Fruit fly (Drosophila melanogaster): ENCODE data around the gene Sgs3.

Sgs3 gene

dm6 chr3L:11484483-11484882 lies 27.5 kb upstream of the Sgs3 start (continued):
- TF ChIP-seq Opbp (GFP tag; IDR thresholded peaks at IDR 0.05; ENCODE audit: partially characterized antibody) (no peak), CG14965 (GFP tag; optimal IDR thresholded peaks at IDR 0.05; ENCODE audit: borderline replicate concordance) (no peak), CG7963 (GFP tag; IDR thresholded peaks at IDR 0.05; ENCODE audit: partially characterized antibody) (no peak), tio (GFP tag; optimal IDR thresholded peaks at IDR 0.05) (no peak), eve (GFP tag; optimal IDR thresholded peaks at IDR 0.05) (peak in 1 of 2 experiments; percentile 12), CG10979 (tag; optimal IDR thresholded peaks at IDR 0.05) (peak; percentile 57), CG17359 (tag; optimal IDR thresholded peaks at IDR 0.05) (peak; percentile 49), gro (GFP tag; optimal IDR thresholded peaks at IDR 0.05) (no peak), nmo (GFP tag; optimal IDR thresholded peaks at IDR 0.05) (peak; percentile 44), CG30403 (GFP tag; optimal IDR thresholded peaks at IDR 0.05) (peak; percentile 33), phol (tag; optimal IDR thresholded peaks at IDR 0.05) (peak; percentile 64), sna (GFP tag; IDR thresholded peaks at IDR 0.05; ENCODE audit: partially characterized antibody) (no peak), Bdp1 (GFP tag; optimal IDR thresholded peaks at IDR 0.05) (no peak), dpn (GFP tag; optimal IDR thresholded peaks at IDR 0.05) (peak in 1 of 2 experiments; percentile 10), CG18599 (GFP tag; optimal IDR thresholded peaks at IDR 0.05) (peak; percentile 65), CG11504 (tag; optimal IDR thresholded peaks at IDR 0.05) (peak; percentile 61), ci (GFP tag; IDR thresholded peaks at IDR 0.05) (peak; percentile 68; the same call in 1 of the 3 replicates), sens-2 (GFP tag; IDR thresholded peaks at IDR 0.05) (no peak), CG10147 (GFP tag; optimal IDR thresholded peaks at IDR 0.05) (peak; percentile 16), CG15269 (tag; optimal IDR thresholded peaks at IDR 0.05) (peak; percentile 18), sr (GFP tag; IDR thresholded peaks at IDR 0.05) (no peak), danr (GFP tag; IDR thresholded peaks at IDR 0.05) (0 out of 2 replicates have a peak, but pooled peaks have one; percentile 17), bowl (GFP tag; IDR thresholded peaks at IDR 0.05) (no peak), CG2129 (GFP tag; IDR thresholded peaks at IDR 0.05; ENCODE audit: partially characterized antibody) (no peak), CG4820 (GFP tag; optimal IDR thresholded peaks at IDR 0.05) (peak; percentile 42), jumu (GFP tag; optimal IDR thresholded peaks at IDR 0.05) (no peak)

DNA sequence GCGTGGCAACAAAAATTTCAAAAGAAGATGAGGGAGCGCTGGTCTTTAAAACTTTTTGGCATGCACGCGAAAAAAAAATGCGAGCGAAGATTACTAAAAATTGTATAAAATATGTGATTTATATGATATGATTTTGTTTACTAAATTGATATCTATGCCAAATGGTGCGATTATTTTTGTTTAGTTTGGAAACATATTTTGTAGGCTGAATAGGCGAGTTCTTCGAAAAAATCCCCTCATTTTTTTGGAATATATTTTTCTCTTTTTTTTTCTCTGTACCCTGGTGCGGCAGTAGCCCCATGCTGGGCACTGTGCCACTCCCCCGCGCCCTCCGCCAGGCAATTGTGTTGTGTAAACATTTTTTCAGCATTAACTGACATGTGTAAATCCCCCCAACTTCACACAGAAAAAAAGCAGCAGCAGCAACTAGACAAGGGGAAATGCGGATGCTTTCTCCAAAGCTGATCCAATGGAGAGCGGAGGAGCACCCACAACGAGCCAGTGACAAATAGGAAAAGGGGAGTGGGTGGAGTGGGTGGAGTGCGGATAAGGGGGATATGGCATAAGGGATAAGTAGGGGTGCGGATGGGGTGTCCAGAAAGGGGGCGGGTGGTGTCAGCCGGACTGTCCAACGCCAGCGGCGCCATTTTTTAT lies 25.9 kb upstream of the Sgs3 start:
- TF ChIP-seq Lhr (GFP tag; optimal IDR thresholded peaks at IDR 0.05) = no peak
- TF ChIP-seq zen (tag; optimal IDR thresholded peaks at IDR 0.05) = no peak
- TF ChIP-seq maf-S (GFP tag; optimal IDR thresholded peaks at IDR 0.05) = no peak
- TF ChIP-seq CG8388 (GFP tag; optimal IDR thresholded peaks at IDR 0.05) = no peak
- TF ChIP-seq CG31441 (GFP tag; IDR thresholded peaks at IDR 0.05) = peak; percentile 55
- TF ChIP-seq CG3726 (GFP tag; IDR thresholded peaks at IDR 0.05) = no peak
- TF ChIP-seq CG15011 (GFP tag; optimal IDR thresholded peaks at IDR 0.05) = no peak
- TF ChIP-seq CG34376 (GFP tag; optimal IDR thresholded peaks at IDR 0.05) = no peak
- TF ChIP-seq Pdp1 (GFP tag; optimal IDR thresholded peaks at IDR 0.05) = peak in 1 of 2 experiments; percentile 21
- TF ChIP-seq CG3281 (GFP tag; optimal IDR thresholded peaks at IDR 0.05) = no peak
- no peak for TF ChIP-seq CG15514 (GFP tag; optimal IDR thresholded peaks at IDR 0.05)
- TF ChIP-seq MESR4 (GFP tag; optimal IDR thresholded peaks at IDR 0.05) = no peak
- no peak for TF ChIP-seq HmgD (GFP tag; optimal IDR thresholded peaks at IDR 0.05)
- TF ChIP-seq CG12071 (GFP tag; optimal IDR thresholded peaks at IDR 0.05) = no peak
- TF ChIP-seq CG2678 (tag; optimal IDR thresholded peaks at IDR 0.05) = no peak
- no peak for TF ChIP-seq GATAe (GFP tag; conservative IDR thresholded peaks at IDR 0.05)
- TF ChIP-seq Fer3 (tag; optimal IDR thresholded peaks at IDR 0.05) = no peak
- TF ChIP-seq CG32767 (GFP tag; IDR thresholded peaks at IDR 0.05) = no peak
- TF ChIP-seq CG6683 (GFP tag; optimal IDR thresholded peaks at IDR 0.05) = no peak
- TF ChIP-seq wdn (GFP tag; IDR thresholded peaks at IDR 0.05) = no peak
- no peak for TF ChIP-seq Rfx (GFP tag; IDR thresholded peaks at IDR 0.05)
- no peak for TF ChIP-seq jing (GFP tag; optimal IDR thresholded peaks at IDR 0.05)
- no peak for TF ChIP-seq schlank (tag; optimal IDR thresholded peaks at IDR 0.05)
- TF ChIP-seq Hr78 (GFP tag; optimal IDR thresholded peaks at IDR 0.05) = no peak

Measured in whole organism, embryonic.